Fruit fly (Drosophila melanogaster): ENCODE data around the gene Ncc69.

Gene Ncc69

DNA sequence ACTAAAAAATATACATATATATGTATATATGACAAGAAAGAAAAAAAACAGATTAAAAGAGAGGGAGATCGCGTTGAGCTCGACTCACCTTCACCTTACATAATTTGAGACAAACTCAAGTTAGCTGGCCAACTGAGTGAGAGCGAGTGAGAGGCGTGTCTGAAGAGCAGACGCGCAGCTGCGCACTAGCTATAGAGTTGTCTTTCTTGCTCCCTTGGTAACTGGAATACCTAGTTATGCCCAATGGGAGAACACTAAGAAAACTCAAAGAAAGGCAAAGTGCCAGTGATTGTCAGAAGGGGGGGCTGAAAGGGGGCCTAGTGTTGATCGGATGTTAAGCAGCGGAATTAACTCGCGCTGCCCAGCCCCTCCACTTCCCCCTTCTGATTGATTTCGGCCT is 43.2 kb upstream of the Ncc69 start (continued):
- TF ChIP-seq CG14441 (GFP tag; IDR thresholded peaks at IDR 0.05) (no peak), Trl (optimal IDR thresholded peaks at IDR 0.05) (peak; percentile 18 to 20), Trl (GFP tag; optimal IDR thresholded peaks at IDR 0.05) (no peak), Kr (GFP tag; optimal IDR thresholded peaks at IDR 0.05) (no peak), sd (tag; optimal IDR thresholded peaks at IDR 0.05) (no peak), CG11398 (GFP tag; optimal IDR thresholded peaks at IDR 0.05) (no peak), sc (optimal IDR thresholded peaks at IDR 0.05) (no peak), sc (GFP tag; optimal IDR thresholded peaks at IDR 0.05) (no peak), HmgZ (tag; optimal IDR thresholded peaks at IDR 0.05) (no peak), CrebB (tag; optimal IDR thresholded peaks at IDR 0.05) (no peak), gem (tag; optimal IDR thresholded peaks at IDR 0.05) (no peak), Optix (GFP tag; IDR thresholded peaks at IDR 0.05) (no peak), nom (GFP tag; optimal IDR thresholded peaks at IDR 0.05) (no peak), Doc2 (GFP tag; IDR thresholded peaks at IDR 0.05) (no peak), ro (GFP tag; IDR thresholded peaks at IDR 0.05) (no peak), Scr (GFP tag; IDR thresholded peaks at IDR 0.05; ENCODE audit: partially characterized antibody) (peak; percentile 48; the same call in 1 of the 2 replicates), jumu (GFP tag; optimal IDR thresholded peaks at IDR 0.05) (no peak), BEAF-32 (GFP tag; optimal IDR thresholded peaks at IDR 0.05) (no peak), Nf-YB (GFP tag; optimal IDR thresholded peaks at IDR 0.05) (peak; percentile 99), jing (GFP tag; optimal IDR thresholded peaks at IDR 0.05) (no peak), ci (GFP tag; IDR thresholded peaks at IDR 0.05) (no peak), C15 (GFP tag; IDR thresholded peaks at IDR 0.05) (no peak), CG17912 (GFP tag; optimal IDR thresholded peaks at IDR 0.05) (no peak), CG7372 (GFP tag; IDR thresholded peaks at IDR 0.05) (no peak), CG3847 (GFP tag; IDR thresholded peaks at IDR 0.05) (no peak), tio (GFP tag; optimal IDR thresholded peaks at IDR 0.05) (no peak), zfh2 (GFP tag; optimal IDR thresholded peaks at IDR 0.05) (no peak), CG4328 (GFP tag; optimal IDR thresholded peaks at IDR 0.05) (no peak), inv (GFP tag; IDR thresholded peaks at IDR 0.05; ENCODE audit: partially characterized antibody) (peak; percentile 61; the same call in 1 of the 2 replicates), z (GFP tag; IDR thresholded peaks at IDR 0.05) (peak; percentile 100), CG2889 (GFP tag; IDR thresholded peaks at IDR 0.05) (no peak), kah (GFP tag; optimal IDR thresholded peaks at IDR 0.05) (no peak), CG1832 (GFP tag; optimal IDR thresholded peaks at IDR 0.05) (peak; percentile 95), CG14860 (GFP tag; IDR thresholded peaks at IDR 0.05; ENCODE audit: partially characterized antibody) (no peak), corto (GFP tag; optimal IDR thresholded peaks at IDR 0.05) (no peak), CG33213 (GFP tag; optimal IDR thresholded peaks at IDR 0.05) (no peak), CG7839 (tag; optimal IDR thresholded peaks at IDR 0.05) (no peak), CG11247 (GFP tag; IDR thresholded peaks at IDR 0.05) (no peak), CG14965 (GFP tag; optimal IDR thresholded peaks at IDR 0.05; ENCODE audit: borderline replicate concordance) (no peak), Nf-YA (GFP tag; IDR thresholded peaks at IDR 0.05) (peak; percentile 98), insv (GFP tag; optimal IDR thresholded peaks at IDR 0.05) (no peak), gro (GFP tag; optimal IDR thresholded peaks at IDR 0.05) (no peak), Nf-YC (tag; optimal IDR thresholded peaks at IDR 0.05) (peak; percentile 99), PHDP (tag; optimal IDR thresholded peaks at IDR 0.05) (no peak), stwl (tag; optimal IDR thresholded peaks at IDR 0.05) (no peak), rib (GFP tag; IDR thresholded peaks at IDR 0.05) (no peak), CG12104 (GFP tag; optimal IDR thresholded peaks at IDR 0.05) (no peak), CG8290 (GFP tag; optimal IDR thresholded peaks at IDR 0.05) (no peak), CG8290 (tag; optimal IDR thresholded peaks at IDR 0.05) (no peak), br (optimal IDR thresholded peaks at IDR 0.05) (no peak), Sin3A (optimal IDR thresholded peaks at IDR 0.05) (no peak), HHEX (GFP tag; optimal IDR thresholded peaks at IDR 0.05) (no peak), CG16779 (GFP tag; IDR thresholded peaks at IDR 0.05) (no peak), Jarid2 (GFP tag; optimal IDR thresholded peaks at IDR 0.05) (peak; percentile 14)

All from whole organism, embryonic.